Fruit fly (Drosophila melanogaster) whole organism, embryonic: ENCODE results near the gene Shmt.

Experiments
- Atf3 ChIP-seq: fragments of 200-800 bp; sonication (Bioruptor generic); optimal IDR thresholded peaks from 3 replicates; lab custom pipeline; 2016; ENCODE audit warnings: missing biosample characterization, missing genetic modification characterization
- Bdp1 ChIP-seq: fragments of 200-800 bp; sonication (Bioruptor generic); optimal IDR thresholded peaks from 3 replicates; lab custom pipeline; 2016; ENCODE audit warnings: missing biosample characterization, missing genetic modification characterization
- CG10267 ChIP-seq: fragments of 200-800 bp; sonication (Bioruptor generic); optimal IDR thresholded peaks from 2 replicates; lab custom pipeline; 2018; ENCODE audit warnings: missing biosample characterization, mild to moderate bottlenecking, missing genetic modification characterization, moderate library complexity
- CG10321 ChIP-seq: fragments of 200-800 bp; sonication (Bioruptor generic); IDR thresholded peaks from 2 replicates; pipeline ENCODE4 v1.3.6; 2022; ENCODE audit warnings: missing biosample characterization, missing genetic modification characterization
- CG11456 ChIP-seq: fragments of 200-800 bp; sonication (Bioruptor generic); IDR thresholded peaks from 3 replicates; pipeline ENCODE4 v1.3.6; 2022; ENCODE audit warnings: missing biosample characterization, missing genetic modification characterization
- CG11696 ChIP-seq: fragments of 200-800 bp; sonication (Bioruptor generic); IDR thresholded peaks from 2 replicates; pipeline ENCODE4 v1.3.6; 2022; ENCODE audit warnings: missing biosample characterization, missing genetic modification characterization
- CG12219 ChIP-seq: fragments of 200-800 bp; sonication (Bioruptor generic); optimal IDR thresholded peaks from 3 replicates; lab custom pipeline; 2018; ENCODE audit warnings: missing biosample characterization, mild to moderate bottlenecking, missing genetic modification characterization
- CG14710 ChIP-seq: fragments of 200-800 bp; sonication (Bioruptor generic); optimal IDR thresholded peaks from 3 replicates; lab custom pipeline; 2019; ENCODE audit warnings: missing biosample characterization, mild to moderate bottlenecking, missing genetic modification characterization, moderate library complexity
- CG17186 ChIP-seq: fragments of 200-800 bp; sonication (Bioruptor generic); optimal IDR thresholded peaks from 3 replicates; lab custom pipeline; 2017; ENCODE audit warnings: missing biosample characterization, missing genetic modification reagents, missing genetic modification characterization
- CG17612 ChIP-seq: fragments of 200-800 bp; sonication (Bioruptor generic); IDR thresholded peaks from 2 replicates; pipeline ENCODE4 v1.3.6; 2022; ENCODE audit warnings: missing biosample characterization, missing genetic modification characterization
- CG2678 ChIP-seq: fragments of 200-800 bp; sonication (Bioruptor generic); optimal IDR thresholded peaks from 3 replicates; lab custom pipeline; 2019; ENCODE audit warnings: missing biosample characterization, mild to moderate bottlenecking, missing genetic modification characterization, moderate library complexity
- CG30020 ChIP-seq: fragments of 200-800 bp; optimal IDR thresholded peaks from 2 replicates; lab custom pipeline; 2019; ENCODE audit warnings: missing biosample characterization, mild to moderate bottlenecking, missing genetic modification characterization, moderate library complexity
- CG3065 ChIP-seq: fragments of 200-800 bp; sonication (Bioruptor generic); optimal IDR thresholded peaks from 2 replicates; lab custom pipeline; 2016; ENCODE audit warnings: missing biosample characterization, missing genetic modification characterization
- CG33213 ChIP-seq: fragments of 200-800 bp; sonication (Bioruptor generic); optimal IDR thresholded peaks from 3 replicates; lab custom pipeline; 2016; ENCODE audit warnings: missing biosample characterization, missing genetic modification characterization
- CG3726 ChIP-seq: fragments of 200-800 bp; sonication (Bioruptor generic); IDR thresholded peaks from 3 replicates; pipeline ENCODE4, ENCODE4 v1.3.6; 2022; ENCODE audit warnings: missing biosample characterization, missing genetic modification characterization
- CG42726 ChIP-seq: fragments of 200-800 bp; sonication (Bioruptor generic); IDR thresholded peaks from 2 replicates; pipeline ENCODE4 v1.3.6; 2022; ENCODE audit warnings: missing biosample characterization, missing genetic modification characterization; ENCODE audit not compliant: partially characterized antibody
- CG6272 ChIP-seq: fragments of 200-800 bp; sonication (Bioruptor generic); IDR thresholded peaks from 2 replicates; pipeline ENCODE4 v1.3.6; 2022; ENCODE audit warnings: missing biosample characterization, missing genetic modification characterization
- CG6791 ChIP-seq: fragments of 200-800 bp; sonication (Bioruptor generic); IDR thresholded peaks from 3 replicates; pipeline ENCODE4 v1.3.6; 2022; ENCODE audit warnings: missing biosample characterization, missing genetic modification characterization; ENCODE audit not compliant: partially characterized antibody
- CG9437 ChIP-seq: fragments of 200-800 bp; sonication (Bioruptor generic); optimal IDR thresholded peaks from 2 replicates; lab custom pipeline; 2018; ENCODE audit warnings: missing biosample characterization, mild to moderate bottlenecking, missing genetic modification characterization
- CrebB ChIP-seq: fragments of 200-800 bp; sonication (Bioruptor generic); optimal IDR thresholded peaks from 3 replicates; lab custom pipeline; 2018; ENCODE audit warnings: missing biosample characterization, mild to moderate bottlenecking, missing genetic modification characterization
- D ChIP-seq, 2 experiments: fragments of 200-800 bp in 1 of 2; fragments of >200 bp in 1 of 2; sonication (Bioruptor generic) in 1 of 2; optimal IDR thresholded peaks; 2 replicates in 1 of 2; 3 replicates in 1 of 2; lab custom pipeline; 2017; ENCODE audit warnings: mild to moderate bottlenecking in 1 of 2, missing biosample characterization in 1 of 2, missing genetic modification characterization in 1 of 2, missing genetic modification reagents in 1 of 2
- Deaf1 ChIP-seq: fragments of 200-800 bp; optimal IDR thresholded peaks from 3 replicates; lab custom pipeline; 2019; ENCODE audit warnings: missing biosample characterization, mild to moderate bottlenecking, missing genetic modification characterization, moderate library complexity
- Drgx ChIP-seq: fragments of 200-800 bp; sonication (Bioruptor generic); IDR thresholded peaks from 2 replicates; pipeline ENCODE4 v1.3.6; 2022; ENCODE audit warnings: missing biosample characterization, missing genetic modification characterization
- Ets97D ChIP-seq: fragments of 200-800 bp; sonication (Bioruptor generic); optimal IDR thresholded peaks from 3 replicates; lab custom pipeline; 2016; ENCODE audit warnings: missing biosample characterization, missing genetic modification characterization
- Gug ChIP-seq: fragments of 200-800 bp; sonication (Bioruptor generic); IDR thresholded peaks from 4 replicates; pipeline ENCODE4 v1.3.6; 2022; ENCODE audit warnings: missing biosample characterization, missing genetic modification characterization
- Hsf ChIP-seq: fragments of 200-800 bp; sonication (Bioruptor generic); optimal IDR thresholded peaks from 3 replicates; lab custom pipeline; 2016; ENCODE audit warnings: missing biosample characterization, missing genetic modification characterization
- MTF-1 ChIP-seq: fragments of 200-800 bp; sonication (Bioruptor generic); optimal IDR thresholded peaks from 2 replicates; lab custom pipeline; 2018; ENCODE audit warnings: missing biosample characterization, mild to moderate bottlenecking, missing genetic modification characterization, borderline replicate concordance
- Med ChIP-seq: fragments of 200-800 bp; sonication (Bioruptor generic); peaks from one replicate; lab custom pipeline; 2016; ENCODE audit warnings: missing biosample characterization, missing genetic modification characterization, mild to moderate bottlenecking, inconsistent platforms, moderate library complexity
- Nf-YA ChIP-seq: fragments of 200-800 bp; sonication (Bioruptor generic); IDR thresholded peaks from 2 replicates; pipeline ENCODE4 v1.3.6; 2022; ENCODE audit warnings: missing biosample characterization, missing genetic modification characterization
- Poxn ChIP-seq: fragments of 200-800 bp; sonication (Bioruptor generic); IDR thresholded peaks from 2 replicates; pipeline ENCODE4 v1.3.6; 2022; ENCODE audit warnings: missing biosample characterization, missing genetic modification characterization
- Ravus ChIP-seq: fragments of 200-800 bp; sonication (Bioruptor generic); IDR thresholded peaks from 2 replicates; pipeline ENCODE4 v1.3.6; 2022; ENCODE audit warnings: missing biosample characterization, missing genetic modification characterization
- Scr ChIP-seq: fragments of 200-800 bp; sonication (Bioruptor generic); IDR thresholded peaks from 2 replicates; pipeline ENCODE4 v1.3.6; 2022; ENCODE audit warnings: missing biosample characterization, missing genetic modification characterization; ENCODE audit not compliant: partially characterized antibody
- Sox100B ChIP-seq: fragments of 200-800 bp; sonication (Bioruptor generic); optimal IDR thresholded peaks from 3 replicates; lab custom pipeline; 2018; ENCODE audit warnings: missing biosample characterization, mild to moderate bottlenecking, missing genetic modification characterization
- Sry-δ ChIP-seq: fragments of 200-800 bp; sonication (Bioruptor generic); optimal IDR thresholded peaks from 2 replicates; lab custom pipeline; 2016; ENCODE audit warnings: missing biosample characterization, missing genetic modification characterization
- Ssrp ChIP-seq: fragments of 200-800 bp; sonication (Bioruptor generic); optimal IDR thresholded peaks from 2 replicates; lab custom pipeline; 2018; ENCODE audit warnings: missing biosample characterization, mild to moderate bottlenecking, missing genetic modification characterization, moderate library complexity
- Trl ChIP-seq, 3 experiments: fragments of >200 bp in 2 of 3; fragments of 200-800 bp in 1 of 3; sonication (Bioruptor generic) in 1 of 3; optimal IDR thresholded peaks; 2 replicates in 1 of 3; 3 replicates in 2 of 3; lab custom pipeline; 2016 to 2017; ENCODE audit warnings: missing biosample characterization in 1 of 3, missing genetic modification characterization in 1 of 3
- cato ChIP-seq: fragments of 200-800 bp; sonication (Bioruptor generic); optimal IDR thresholded peaks from 2 replicates; lab custom pipeline; 2016; ENCODE audit warnings: missing biosample characterization, missing genetic modification characterization, borderline replicate concordance
- cg ChIP-seq: fragments of 200-800 bp; sonication (Bioruptor generic); optimal IDR thresholded peaks from 3 replicates; lab custom pipeline; 2019; ENCODE audit warnings: missing biosample characterization, mild to moderate bottlenecking, missing genetic modification characterization, moderate library complexity
- croc ChIP-seq: fragments of 200-800 bp; sonication (Bioruptor generic); conservative IDR thresholded peaks from 3 replicates; pipeline ENCODE4 v1.3.6; 2022; ENCODE audit warnings: missing biosample characterization, missing genetic modification characterization
- ems ChIP-seq: fragments of 200-800 bp; sonication (Bioruptor generic); optimal IDR thresholded peaks from 3 replicates; lab custom pipeline; 2016; ENCODE audit warnings: missing biosample characterization, missing genetic modification characterization
- eve ChIP-seq, 2 experiments: fragments of >200 bp; optimal IDR thresholded peaks; 2 replicates each; lab custom pipeline; 2017; ENCODE audit warnings: missing biosample characterization in 2 of 2, missing genetic modification characterization in 2 of 2
- exex ChIP-seq: fragments of 200-800 bp; sonication (Bioruptor generic); optimal IDR thresholded peaks from 4 replicates; lab custom pipeline; 2018; ENCODE audit warnings: missing biosample characterization, mild to moderate bottlenecking, missing genetic modification characterization, moderate library complexity
- fu2 ChIP-seq: fragments of 200-800 bp; sonication (Bioruptor generic); optimal IDR thresholded peaks from 2 replicates; lab custom pipeline; 2016; ENCODE audit warnings: missing biosample characterization, missing genetic modification characterization
- ken ChIP-seq: fragments of 200-800 bp; sonication (Bioruptor generic); IDR thresholded peaks from 3 replicates; pipeline ENCODE4 v1.3.6; 2022; ENCODE audit warnings: missing biosample characterization, missing genetic modification characterization
- lmd ChIP-seq: fragments of 200-800 bp; sonication (Bioruptor generic); IDR thresholded peaks from 2 replicates; pipeline ENCODE4 v1.3.6; 2022; ENCODE audit warnings: missing biosample characterization, missing genetic modification characterization
- pb ChIP-seq: fragments of 200-800 bp; sonication (Bioruptor generic); optimal IDR thresholded peaks from 3 replicates; lab custom pipeline; 2016; ENCODE audit warnings: missing biosample characterization, missing genetic modification characterization
- psq ChIP-seq: fragments of 200-800 bp; sonication (Bioruptor generic); optimal IDR thresholded peaks from 2 replicates; lab custom pipeline; 2017; ENCODE audit warnings: missing biosample characterization, missing genetic modification characterization
- sisA ChIP-seq: fragments of 200-800 bp; sonication (Bioruptor generic); IDR thresholded peaks from 2 replicates; pipeline ENCODE4 v1.3.6; 2022; ENCODE audit warnings: missing biosample characterization, missing genetic modification characterization
- slbo ChIP-seq: fragments of 200-800 bp; sonication (Bioruptor generic); IDR thresholded peaks from 2 replicates; pipeline ENCODE4 v1.3.6; 2022; ENCODE audit warnings: missing biosample characterization, missing genetic modification characterization
- zfh2 ChIP-seq: fragments of 200-800 bp; sonication (Bioruptor generic); optimal IDR thresholded peaks from 2 replicates; lab custom pipeline; 2016; ENCODE audit warnings: missing biosample characterization, missing genetic modification characterization

The Shmt gene

dm6 chrX:5879543-5879943 lies 37.1 kb downstream of the Shmt start, which contains the start of the genes Usp30 and CG16721 (continued):
- TF ChIP-seq CG3726 (GFP tag; lab: Robert Waterston, UW) (no peak), croc (GFP tag; lab: Robert Waterston, UW) (no peak), Hsf (GFP tag; lab: Kevin White, UChicago) (peak; percentile 22), lmd (GFP tag; lab: Robert Waterston, UW) (no peak), pb (peak; percentile 37), CG6272 (GFP tag; lab: Robert Waterston, UW) (0 out of 2 replicates have a peak, but pooled peaks have one; percentile 11), CrebB (tag; lab: Kevin White, UChicago) (peak; percentile 41), CG6791 (GFP tag; lab: Robert Waterston, UW) (peak; percentile 71; the same call in 2 of the 3 replicates), Ssrp (no peak), CG33213 (GFP tag; lab: Kevin White, UChicago) (peak; percentile 60), exex (tag; lab: Kevin White, UChicago) (no peak), CG3065 (GFP tag; lab: Kevin White, UChicago) (no peak), ken (GFP tag; lab: Robert Waterston, UW) (peak; percentile 50; the same call in 2 of the 3 replicates), zfh2 (GFP tag; lab: Kevin White, UChicago) (peak; percentile 76), fu2 (GFP tag; lab: Kevin White, UChicago) (peak; percentile 51), CG12219 (peak; percentile 1), CG11696 (GFP tag; lab: Robert Waterston, UW) (no peak), Gug (GFP tag; lab: Robert Waterston, UW) (peak; percentile 5; the same call in 1 of the 4 replicates), slbo (peak; percentile 45), sisA (GFP tag; lab: Robert Waterston, UW) (no peak), Scr (GFP tag; lab: Robert Waterston, UW) (peak; percentile 72), cg (GFP tag; lab: Kevin White, UChicago) (no peak), Drgx (no peak), CG2678 (tag; lab: Kevin White, UChicago) (no peak), CG14710 (tag; lab: Kevin White, UChicago) (peak; percentile 60), Deaf1 (no peak), CG10321 (GFP tag; lab: Robert Waterston, UW) (no peak), psq (GFP tag; lab: Kevin White, UChicago) (no peak), CG42726 (peak; percentile 47; the same call in 1 of the 2 replicates), CG30020 (tag; lab: Kevin White, UChicago) (peak; percentile 33), Sox100B (GFP tag; lab: Kevin White, UChicago) (no peak), CG10267 (tag; lab: Kevin White, UChicago) (peak; percentile 97), Bdp1 (GFP tag; lab: Kevin White, UChicago) (peak; percentile 22), CG17186 (GFP tag; lab: Kevin White, UChicago) (peak; percentile 81), D (optimal IDR thresholded peaks at IDR 0.05; lab: Kevin White, UChicago) (no peak), D (GFP tag; optimal IDR thresholded peaks at IDR 0.05; lab: Kevin White, UChicago) (no peak), cato (GFP tag; lab: Kevin White, UChicago) (no peak), ems (GFP tag; lab: Kevin White, UChicago) (peak; percentile 72), Ets97D (peak; percentile 74), Med (GFP tag; lab: Kevin White, UChicago) (peak; percentile 93), CG11456 (GFP tag; lab: Robert Waterston, UW) (peak; percentile 42; the same call in 1 of the 3 replicates), Ravus (GFP tag; lab: Robert Waterston, UW) (no peak), Sry-δ (GFP tag; lab: Kevin White, UChicago) (peak; percentile 75), Atf3 (GFP tag; lab: Kevin White, UChicago) (no peak), Poxn (no peak), Nf-YA (GFP tag; lab: Robert Waterston, UW) (no peak), eve (GFP tag; optimal IDR thresholded peaks at IDR 0.05; lab: Kevin White, UChicago) (no peak), CG9437 (GFP tag; lab: Kevin White, UChicago) (no peak), MTF-1 (GFP tag; lab: Kevin White, UChicago) (no peak), CG17612 (GFP tag; lab: Robert Waterston, UW) (no peak), Trl (optimal IDR thresholded peaks at IDR 0.05; lab: Kevin White, UChicago) (no peak), Trl (GFP tag; optimal IDR thresholded peaks at IDR 0.05; lab: Kevin White, UChicago) (peak; percentile 51)
